Worm (Caenorhabditis elegans) whole organism, mixed stage, embryonic: Measurements from ENCODE around the gene elp-1.

ENCODE experiments used
- M03D4.4 ChIP-seq: sonication (generic microtip); optimal IDR thresholded peaks from 2 replicates; lab custom pipeline; 2017; ENCODE audit warnings: mild to moderate bottlenecking, missing genetic modification characterization, missing compliant biosample characterization
- bed-3 ChIP-seq: fragments of 200-800 bp; sonication (Bioruptor generic); optimal IDR thresholded peaks from 3 replicates; lab custom pipeline; 2018; ENCODE audit warnings: mild to moderate bottlenecking, missing genetic modification characterization, moderate library complexity, missing compliant biosample characterization
- blmp-1 ChIP-seq: fragments of 150-350 bp; optimal IDR thresholded peaks from 2 replicates; lab custom pipeline; 2014; ENCODE audit warnings: missing biosample characterization, missing genetic modification characterization
- ceh-39 ChIP-seq: fragments of 150-350 bp; optimal IDR thresholded peaks from 2 replicates; lab custom pipeline; 2014; ENCODE audit warnings: missing biosample characterization, missing genetic modification characterization
- ceh-43 ChIP-seq: fragments of 200-800 bp; sonication (Bioruptor generic); optimal IDR thresholded peaks from 2 replicates; lab custom pipeline; 2018; ENCODE audit warnings: mild to moderate bottlenecking, missing genetic modification characterization, moderate library complexity, missing compliant biosample characterization
- ceh-83 ChIP-seq: fragments of 200-800 bp; sonication (Bioruptor generic); optimal IDR thresholded peaks from 2 replicates; lab custom pipeline; 2018; ENCODE audit warnings: mild to moderate bottlenecking, missing genetic modification characterization, missing compliant biosample characterization
- ces-1 ChIP-seq: fragments of 150-350 bp; optimal IDR thresholded peaks from 2 replicates; lab custom pipeline; 2014; ENCODE audit warnings: missing biosample characterization, missing genetic modification reagents, missing genetic modification characterization
- cnd-1 ChIP-seq: fragments of 200-800 bp; sonication (Bioruptor generic); optimal IDR thresholded peaks from 2 replicates; lab custom pipeline; 2018; ENCODE audit warnings: mild to moderate bottlenecking, missing genetic modification characterization, missing compliant biosample characterization
- drap-1 ChIP-seq: fragments of 200-800 bp; sonication (Bioruptor generic); optimal IDR thresholded peaks from 3 replicates; lab custom pipeline; 2018; ENCODE audit warnings: mild to moderate bottlenecking, missing genetic modification characterization, missing compliant biosample characterization
- elt-1 ChIP-seq: sonication (generic microtip); optimal IDR thresholded peaks from 2 replicates; lab custom pipeline; 2017; ENCODE audit warnings: missing genetic modification characterization, mild to moderate bottlenecking, missing compliant biosample characterization, antibody characterized with exemption, moderate library complexity, borderline replicate concordance; ENCODE audit not compliant: insufficient read depth
- elt-3 ChIP-seq: fragments of 150-350 bp; optimal IDR thresholded peaks from 2 replicates; lab custom pipeline; 2014; ENCODE audit warnings: missing biosample characterization, missing genetic modification characterization
- flh-1 ChIP-seq: fragments of 200-800 bp; sonication (Bioruptor generic); optimal IDR thresholded peaks from 2 replicates; lab custom pipeline; 2018; ENCODE audit warnings: mild to moderate bottlenecking, missing genetic modification characterization, moderate library complexity, missing compliant biosample characterization
- ham-2 ChIP-seq: fragments of 200-800 bp; sonication (Bioruptor generic); optimal IDR thresholded peaks from 2 replicates; lab custom pipeline; 2018; ENCODE audit warnings: mild to moderate bottlenecking, missing genetic modification characterization, missing compliant biosample characterization
- lin-13 ChIP-seq: fragments of 150-350 bp; optimal IDR thresholded peaks from 2 replicates; lab custom pipeline; 2014; ENCODE audit warnings: missing biosample characterization, missing genetic modification characterization
- lin-32 ChIP-seq: fragments of 200-800 bp; sonication (Bioruptor generic); optimal IDR thresholded peaks from 2 replicates; lab custom pipeline; 2018; ENCODE audit warnings: mild to moderate bottlenecking, missing genetic modification characterization, missing compliant biosample characterization
- mab-5 ChIP-seq: fragments of 150-350 bp; optimal IDR thresholded peaks from 2 replicates; lab custom pipeline; 2014; ENCODE audit warnings: missing biosample characterization, missing genetic modification characterization
- mep-1 ChIP-seq: fragments of 150-350 bp; optimal IDR thresholded peaks from 2 replicates; lab custom pipeline; 2017; ENCODE audit warnings: missing biosample characterization, missing genetic modification reagents, missing genetic modification characterization, inconsistent platforms
- mls-2 ChIP-seq: sonication (generic microtip); optimal IDR thresholded peaks from 2 replicates; lab custom pipeline; 2016; ENCODE audit warnings: mild to moderate bottlenecking, missing genetic modification characterization, moderate library complexity, missing compliant biosample characterization
- nhr-12 ChIP-seq: fragments of 150-350 bp; optimal IDR thresholded peaks from 2 replicates; lab custom pipeline; 2014; ENCODE audit warnings: missing biosample characterization, missing genetic modification characterization
- nhr-2 ChIP-seq: fragments of 150-350 bp; optimal IDR thresholded peaks from 2 replicates; lab custom pipeline; 2014; ENCODE audit warnings: missing biosample characterization, missing genetic modification characterization
- nhr-237 ChIP-seq: fragments of 150-350 bp; optimal IDR thresholded peaks from 2 replicates; lab custom pipeline; 2014; ENCODE audit warnings: missing biosample characterization, missing genetic modification characterization
- nhr-28 ChIP-seq: fragments of 150-350 bp; optimal IDR thresholded peaks from 2 replicates; lab custom pipeline; 2014; ENCODE audit warnings: missing biosample characterization, missing genetic modification characterization
- nhr-76 ChIP-seq: sonication (generic microtip); optimal IDR thresholded peaks from 2 replicates; lab custom pipeline; 2017; ENCODE audit warnings: missing biosample characterization, missing genetic modification characterization
- pha-4 ChIP-seq: fragments of 150-350 bp; optimal IDR thresholded peaks from 2 replicates; lab custom pipeline; 2018; ENCODE audit warnings: missing biosample characterization, missing genetic modification reagents, missing genetic modification characterization
- sem-2 ChIP-seq: fragments of 200-800 bp; sonication (Bioruptor generic); optimal IDR thresholded peaks from 2 replicates; lab custom pipeline; 2018; ENCODE audit warnings: mild to moderate bottlenecking, missing genetic modification characterization, missing compliant biosample characterization
- snpc-4 ChIP-seq: fragments of 150-350 bp; optimal IDR thresholded peaks from 2 replicates; lab custom pipeline; 2014; ENCODE audit warnings: missing biosample characterization, missing genetic modification characterization
- sptf-1 ChIP-seq: sonication (generic microtip); optimal IDR thresholded peaks from 2 replicates; lab custom pipeline; 2017; ENCODE audit warnings: mild to moderate bottlenecking, missing genetic modification characterization, moderate library complexity, missing compliant biosample characterization
- tbx-8 ChIP-seq: fragments of 200-800 bp; sonication (Bioruptor generic); optimal IDR thresholded peaks from 2 replicates; lab custom pipeline; 2018; ENCODE audit warnings: mild to moderate bottlenecking, missing genetic modification characterization, moderate library complexity, missing compliant biosample characterization
- unc-120 ChIP-seq: sonication (generic microtip); optimal IDR thresholded peaks from 2 replicates; lab custom pipeline; 2017; ENCODE audit warnings: missing genetic modification characterization, missing compliant biosample characterization; ENCODE audit not compliant: poor library complexity, severe bottlenecking
- unc-62 ChIP-seq: fragments of 150-350 bp; optimal IDR thresholded peaks from 2 replicates; lab custom pipeline; 2014; ENCODE audit warnings: missing biosample characterization, missing genetic modification reagents, missing genetic modification characterization
- zip-8 ChIP-seq: fragments of 150-350 bp; optimal IDR thresholded peaks from 2 replicates; lab custom pipeline; 2014; ENCODE audit warnings: missing biosample characterization, missing genetic modification characterization
- ztf-11 ChIP-seq: fragments of 150-350 bp; optimal IDR thresholded peaks from 2 replicates; lab custom pipeline; 2014; ENCODE audit warnings: missing biosample characterization, missing genetic modification characterization

The elp-1 gene

ce11 chrV:20770061-20770460, at the start of gene elp-1:
elp-1 (minus strand) TSS chrV:20770161.
- TF ChIP-seq drap-1 (GFP tag; lab: Kevin White, UChicago) (no peak), blmp-1 (tag; lab: Kevin White, UChicago) (no peak), ceh-39 (tag; lab: Kevin White, UChicago) (no peak), sptf-1 (no peak), tbx-8 (no peak), mep-1 (tag; lab: Kevin White, UChicago) (no peak), nhr-237 (tag; lab: Kevin White, UChicago) (no peak)

- TF ChIP-seq drap-1 (GFP tag; lab: Kevin White, UChicago) (no peak), sem-2 (GFP tag; lab: Kevin White, UChicago) (no peak), ham-2 (GFP tag; lab: Kevin White, UChicago) (no peak), ces-1 (GFP tag; lab: Kevin White, UChicago) (no peak), lin-32 (no peak), blmp-1 (tag; lab: Kevin White, UChicago) (no peak), pha-4 (tag; lab: Kevin White, UChicago) (no peak), lin-13 (tag; lab: Kevin White, UChicago) (no peak)
Measured at ce11 chrV:20815842-20816241, 45.9 kb upstream of the elp-1 start, which contains the start of gene sshk-1. sshk-1 (plus strand) TSS chrV:20816142.

- no peak for TF ChIP-seq ham-2 (GFP tag; lab: Kevin White, UChicago)
- no peak for TF ChIP-seq nhr-76 (tag; lab: Kevin White, UChicago)
- TF ChIP-seq bed-3 (GFP tag; lab: Kevin White, UChicago): no peak
- no peak for TF ChIP-seq elt-3 (tag; lab: Kevin White, UChicago)
- no peak for TF ChIP-seq mep-1 (tag; lab: Kevin White, UChicago)
- no peak for TF ChIP-seq pha-4 (tag; lab: Kevin White, UChicago)
Measured at ce11 chrV:20814424-20814823, 44.5 kb upstream of the elp-1 start, which contains the start of gene Y44A6D.7. Y44A6D.7 (plus strand) TSS chrV:20814724.

ce11 chrV:20813646-20814045, 43.7 kb upstream of the elp-1 start:
- TF ChIP-seq mab-5 (no peak), zip-8 (tag; lab: Kevin White, UChicago) (no peak), elt-1 (tag; lab: Kevin White, UChicago) (no peak), mls-2 (tag; lab: Kevin White, UChicago) (no peak), nhr-76 (tag; lab: Kevin White, UChicago) (no peak), blmp-1 (tag; lab: Kevin White, UChicago) (no peak), ztf-11 (tag; lab: Kevin White, UChicago) (no peak), M03D4.4 (tag; lab: Kevin White, UChicago) (no peak), pha-4 (tag; lab: Kevin White, UChicago) (no peak), lin-32 (no peak), bed-3 (GFP tag; lab: Kevin White, UChicago) (no peak), unc-62 (GFP tag; lab: Kevin White, UChicago) (no peak), nhr-2 (tag; lab: Kevin White, UChicago) (no peak), ceh-39 (tag; lab: Kevin White, UChicago) (no peak), ceh-83 (GFP tag; lab: Kevin White, UChicago) (no peak), nhr-12 (no peak), snpc-4 (tag; lab: Kevin White, UChicago) (no peak), ceh-43 (GFP tag; lab: Kevin White, UChicago) (no peak), ham-2 (GFP tag; lab: Kevin White, UChicago) (no peak), nhr-28 (tag; lab: Kevin White, UChicago) (no peak)

- no peak for TF ChIP-seq ceh-43 (GFP tag; lab: Kevin White, UChicago)
- no peak for TF ChIP-seq cnd-1 (tag; lab: Kevin White, UChicago)
- TF ChIP-seq, all 35 proteins: peak for 0
Measured at ce11 chrV:20807038-20807437, 37.1 kb upstream of the elp-1 start, which contains the start of gene Y44A6D.6. Y44A6D.6 (plus strand) TSS chrV:20807338.

- TF ChIP-seq mab-5 (no peak), flh-1 (GFP tag; lab: Kevin White, UChicago) (no peak), snpc-4 (tag; lab: Kevin White, UChicago) (no peak), blmp-1 (tag; lab: Kevin White, UChicago) (no peak), ces-1 (GFP tag; lab: Kevin White, UChicago) (no peak), ham-2 (GFP tag; lab: Kevin White, UChicago) (no peak), unc-62 (GFP tag; lab: Kevin White, UChicago) (no peak), sptf-1 (no peak), nhr-2 (tag; lab: Kevin White, UChicago) (no peak), ztf-11 (tag; lab: Kevin White, UChicago) (no peak), pha-4 (tag; lab: Kevin White, UChicago) (no peak), sem-2 (GFP tag; lab: Kevin White, UChicago) (no peak), nhr-12 (no peak), mep-1 (tag; lab: Kevin White, UChicago) (no peak), cnd-1 (tag; lab: Kevin White, UChicago) (no peak), tbx-8 (no peak), unc-120 (tag; lab: Kevin White, UChicago) (no peak), nhr-28 (tag; lab: Kevin White, UChicago) (no peak), elt-3 (tag; lab: Kevin White, UChicago) (no peak), nhr-237 (tag; lab: Kevin White, UChicago) (no peak)
- TF ChIP-seq, all 35 proteins: peak for 0
Measured at ce11 chrV:20802906-20803305, 32.9 kb upstream of the elp-1 start, which contains the start of gene Y44A6D.5. Y44A6D.5 (minus strand) TSS chrV:20803006.
